Worm (Caenorhabditis elegans): ENCODE data around the gene tbx-37.

tbx-37 gene

DNA sequence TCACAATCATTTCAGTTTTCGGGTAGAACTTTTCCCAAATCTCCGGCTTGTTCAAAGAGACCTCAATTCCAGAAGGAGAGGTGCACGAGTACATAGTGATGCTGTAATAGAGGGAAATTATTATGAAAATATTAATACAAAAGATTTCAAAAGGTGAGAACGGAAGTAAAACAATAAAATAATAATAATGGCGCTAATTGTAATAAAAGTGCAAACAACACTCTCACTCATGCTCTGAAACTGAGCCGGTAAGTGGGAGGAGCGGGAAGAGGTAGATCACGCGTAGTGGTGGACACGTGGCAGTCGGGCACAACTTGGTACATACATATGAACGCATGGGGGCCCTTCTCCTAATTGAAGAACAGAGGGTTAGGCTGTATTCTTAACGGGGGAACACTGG, at the start of gene tbx-37:
Gene tbx-37, minus strand, starts transcription at position 101 of the 400 bp plus-strand sequence.
- no peak for TF ChIP-seq unc-62 (GFP tag; optimal IDR thresholded peaks at IDR 0.05)

DNA sequence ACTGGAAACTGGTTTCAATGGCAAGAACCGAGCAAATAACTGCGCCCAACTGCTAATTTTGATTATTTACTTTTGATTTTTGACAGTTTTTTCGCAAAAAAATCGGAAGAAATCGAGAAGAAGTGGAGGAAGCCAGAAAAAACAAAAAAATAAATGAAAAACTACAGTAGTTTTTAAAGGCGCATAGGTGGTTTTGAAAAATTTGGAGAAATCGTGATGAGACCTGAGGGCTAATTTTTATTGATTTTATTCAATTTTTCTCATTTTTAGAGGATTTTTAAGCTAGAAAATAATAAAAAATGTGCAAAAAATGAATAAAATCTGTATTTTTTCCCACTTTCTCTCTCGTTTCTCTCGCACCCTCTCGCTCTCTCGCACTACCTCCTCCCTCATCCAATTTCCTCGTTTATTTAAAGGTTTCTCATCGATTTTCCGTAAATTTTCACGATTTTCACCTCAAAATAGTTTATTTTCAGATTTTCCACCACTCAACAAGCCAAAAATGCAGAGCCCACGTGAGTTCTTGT, 47.7 kb upstream of the tbx-37 start, which contains the start of gene Y47D3A.20:
Gene Y47D3A.20, plus strand, starts transcription at position 477 of the 527 bp plus-strand sequence.
- no peak for TF ChIP-seq unc-62 (GFP tag; optimal IDR thresholded peaks at IDR 0.05)

DNA sequence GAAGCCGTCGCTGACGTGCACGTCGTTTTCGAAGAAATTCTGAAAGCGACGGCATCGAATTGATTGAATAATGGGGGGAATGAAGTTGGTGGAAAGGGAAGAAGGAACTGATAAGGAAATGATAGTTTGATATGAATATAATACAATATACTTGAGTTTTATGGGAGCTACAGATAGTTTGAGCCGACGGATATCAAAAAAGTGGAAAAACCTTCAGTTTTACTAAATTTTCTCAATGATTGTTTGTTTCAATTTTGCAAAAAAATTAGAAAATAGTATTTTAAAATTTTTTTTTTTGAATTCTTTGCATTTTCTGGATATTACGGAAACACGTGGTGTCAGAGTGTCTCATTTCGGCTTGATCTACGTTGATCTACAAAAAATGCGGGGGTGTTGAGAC, 43.9 kb upstream of the tbx-37 start, which contains the start of gene obr-1:
Gene obr-1, minus strand, starts transcription at position 101 of the 400 bp plus-strand sequence.
- no peak for TF ChIP-seq unc-62 (GFP tag; optimal IDR thresholded peaks at IDR 0.05)

DNA sequence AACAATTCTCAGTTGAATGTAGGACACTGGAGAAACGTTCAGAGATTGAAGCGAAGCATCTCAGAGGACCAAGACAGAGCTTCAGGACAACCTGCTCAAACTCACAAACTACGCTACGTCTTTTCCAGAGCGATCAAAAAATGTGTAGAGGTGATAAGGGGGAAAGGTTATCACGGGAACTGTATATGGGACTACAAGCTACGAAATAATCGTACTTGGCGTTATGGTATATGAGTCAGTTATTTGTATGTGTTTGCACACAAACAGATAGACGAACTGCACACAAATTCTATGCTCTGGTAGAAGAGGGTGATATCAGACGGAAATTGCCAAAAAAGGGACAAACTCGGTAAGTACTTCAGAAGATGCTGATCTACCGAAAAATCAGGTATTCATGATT, 42.3 kb upstream of the tbx-37 start:
- no peak for TF ChIP-seq unc-62 (GFP tag; optimal IDR thresholded peaks at IDR 0.05)

DNA sequence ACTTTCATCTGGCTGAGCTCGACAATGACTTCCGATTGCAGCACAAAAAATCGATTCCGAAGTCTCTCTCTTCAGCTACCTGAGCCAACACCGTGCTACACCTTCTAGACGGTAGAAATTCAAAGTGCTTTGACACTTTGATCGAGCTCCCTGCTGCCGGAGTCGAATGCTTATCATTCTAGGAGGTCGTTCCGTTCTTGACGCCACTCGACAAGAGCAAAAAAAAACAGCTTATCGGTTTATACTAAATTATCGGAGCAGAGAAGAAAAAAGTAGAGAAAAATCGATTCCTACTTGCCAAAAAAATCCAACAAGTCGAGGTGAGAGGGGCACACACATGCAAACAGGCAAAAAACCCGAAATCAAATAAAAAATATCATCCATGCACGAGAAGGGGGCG, 41.6 kb upstream of the tbx-37 start:
- TF ChIP-seq unc-62 (GFP tag; optimal IDR thresholded peaks at IDR 0.05), result no peak

DNA sequence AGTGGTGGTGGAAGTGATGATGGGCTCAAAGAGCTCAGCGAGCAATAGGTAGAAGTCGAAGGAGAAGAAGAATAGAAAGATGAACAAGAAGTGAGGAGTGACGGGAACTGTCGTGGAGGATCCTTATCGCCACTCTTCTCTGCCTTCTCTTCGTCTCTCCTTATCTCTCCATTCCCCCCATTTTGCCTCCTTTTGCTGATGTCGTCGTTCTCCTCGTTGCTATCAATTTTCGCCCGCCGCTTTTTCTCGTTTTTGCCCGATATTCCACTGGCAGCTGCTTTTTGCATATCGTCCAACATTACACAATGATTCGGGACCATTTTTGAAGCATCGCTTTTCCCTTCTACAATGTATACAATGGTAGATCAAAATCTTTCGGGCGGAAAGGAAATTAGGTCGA, 40.4 kb upstream of the tbx-37 start:
- TF ChIP-seq unc-62 (GFP tag; optimal IDR thresholded peaks at IDR 0.05), result no peak

DNA sequence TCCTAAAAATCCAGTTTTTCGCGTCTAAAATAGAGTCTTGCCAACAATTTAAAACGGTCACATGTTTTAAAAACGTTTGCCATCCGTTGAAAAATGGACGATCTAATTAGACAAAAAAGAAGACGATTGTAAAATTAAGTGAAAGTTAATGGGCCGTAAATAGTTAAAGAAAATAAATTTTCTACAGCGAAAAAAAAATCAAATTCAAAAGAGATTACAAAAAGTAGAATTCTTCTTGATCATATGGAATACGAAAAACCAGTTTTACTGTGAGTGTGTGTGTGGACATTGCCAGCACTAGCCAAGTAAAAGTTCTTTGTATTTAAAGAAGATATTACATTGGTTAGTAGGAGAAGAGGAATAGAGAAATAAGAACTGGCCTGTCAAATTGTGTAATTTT, 35.2 kb upstream of the tbx-37 start:
- TF ChIP-seq unc-62 (GFP tag; optimal IDR thresholded peaks at IDR 0.05), result no peak

DNA sequence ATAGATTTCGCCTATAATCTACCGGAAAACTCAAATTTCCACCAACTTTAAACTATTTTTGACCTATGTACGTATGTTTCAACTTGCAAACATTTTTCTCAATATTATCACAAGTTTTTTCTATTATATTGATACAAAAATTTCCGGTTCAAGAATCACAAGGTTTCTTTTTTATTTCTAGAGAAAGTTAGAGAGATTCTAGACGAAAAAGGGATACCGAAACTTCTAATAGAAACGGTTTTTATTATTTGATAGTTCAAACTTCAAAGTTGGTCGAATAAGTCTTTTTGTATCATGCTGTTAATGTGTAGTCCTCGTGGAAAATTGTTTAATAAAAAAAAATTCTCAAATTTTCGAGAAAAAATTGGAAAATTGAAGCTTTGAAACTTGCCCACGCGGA, 28.1 kb upstream of the tbx-37 start:
- no peak for TF ChIP-seq unc-62 (GFP tag; optimal IDR thresholded peaks at IDR 0.05)

DNA sequence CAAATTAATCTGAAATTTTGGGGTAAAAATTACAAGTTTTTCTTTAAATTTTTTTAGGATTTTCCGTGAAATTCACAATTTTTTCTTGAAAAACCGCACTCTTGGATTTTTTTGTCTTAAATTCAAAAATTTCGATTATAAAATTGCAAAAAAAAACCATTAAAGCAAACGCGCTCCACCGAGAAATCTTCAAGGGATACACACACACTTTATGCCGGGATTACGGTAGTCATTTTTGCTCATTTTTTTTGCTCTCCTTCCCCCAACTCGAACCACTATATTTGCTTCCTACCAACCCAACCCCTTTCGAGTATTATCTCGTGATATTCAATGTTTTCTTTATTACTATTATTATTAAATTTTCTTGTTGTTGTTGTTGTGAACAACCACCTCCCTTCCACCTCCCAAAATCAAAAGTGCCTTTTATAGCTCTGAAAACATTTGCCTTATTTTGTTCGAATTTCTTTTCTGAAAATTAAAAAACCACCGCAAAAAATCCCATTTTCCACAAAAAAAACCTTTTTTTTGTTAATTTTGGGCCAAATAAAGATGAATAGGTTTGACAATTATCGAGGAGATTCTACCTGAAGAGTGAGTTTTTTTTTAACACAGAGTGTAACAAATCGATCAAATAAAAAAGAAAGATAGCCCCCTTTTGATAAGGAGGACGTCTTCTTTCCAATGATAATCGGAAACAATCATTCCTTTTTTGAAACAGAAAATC, 25.0 kb upstream of the tbx-37 start, which contains the start of gene Y47D3A.32:
Gene Y47D3A.32, plus strand, starts transcription at position 674 of the 724 bp plus-strand sequence.
- TF ChIP-seq unc-62 (GFP tag; optimal IDR thresholded peaks at IDR 0.05), result no peak

DNA sequence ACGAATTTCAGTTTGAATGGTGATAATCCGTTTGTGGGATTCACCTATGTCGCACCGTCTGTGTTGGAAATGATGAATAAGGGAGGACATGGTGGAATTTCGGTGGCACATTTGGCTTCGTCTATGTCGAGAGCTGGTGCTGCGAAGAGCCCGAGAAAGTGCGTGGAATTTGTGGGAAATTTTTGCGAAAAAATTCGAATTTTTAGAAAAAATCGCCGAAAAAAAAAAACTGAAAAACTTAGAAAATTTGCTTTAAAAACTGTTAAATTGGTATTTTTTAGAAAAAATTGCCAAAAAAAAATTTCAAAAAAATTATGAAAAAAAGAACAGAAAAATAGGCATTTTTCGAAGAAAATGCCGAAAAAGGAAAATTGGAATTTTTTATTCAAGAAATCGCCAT, 22.0 kb upstream of the tbx-37 start:
- TF ChIP-seq unc-62 (GFP tag; optimal IDR thresholded peaks at IDR 0.05), result no peak

DNA sequence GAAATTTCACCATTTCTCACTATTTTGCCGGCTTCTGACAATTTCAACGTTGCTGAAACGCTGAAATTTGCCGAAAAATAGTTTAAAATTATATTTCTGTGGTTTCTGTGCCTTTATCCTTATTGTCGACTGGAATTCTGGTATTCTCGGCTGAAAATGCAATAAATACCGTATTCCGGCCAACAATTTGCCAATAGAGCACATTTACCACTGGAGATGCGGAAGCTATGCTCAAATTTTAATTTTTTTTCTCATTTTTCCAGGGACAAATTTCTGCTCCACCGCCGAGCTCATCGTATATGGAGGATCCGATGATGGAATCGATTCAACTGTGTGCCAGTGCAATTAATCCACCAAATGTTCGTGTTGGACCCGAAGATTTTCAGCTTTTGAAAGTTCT, 19.7 kb upstream of the tbx-37 start:
- no peak for TF ChIP-seq unc-62 (GFP tag; optimal IDR thresholded peaks at IDR 0.05)

DNA sequence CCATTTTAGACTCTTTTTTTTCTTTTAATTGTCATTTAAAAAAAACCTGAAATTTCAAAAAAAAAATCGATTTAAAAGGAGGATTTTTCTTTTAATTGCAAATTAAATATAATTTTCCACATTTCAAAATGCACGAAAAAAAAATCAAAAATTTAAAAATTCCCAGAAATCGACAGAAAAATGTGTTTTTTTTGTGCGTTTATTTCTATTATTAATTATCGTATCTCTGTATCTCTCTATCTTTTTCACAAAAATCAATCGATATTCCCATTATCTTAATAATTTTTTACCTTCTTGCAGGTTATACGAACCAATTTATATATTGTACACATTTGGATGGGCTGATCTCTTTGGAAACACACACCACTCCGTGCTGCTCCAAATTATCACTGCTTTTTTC, 17.9 kb upstream of the tbx-37 start, which contains the start of gene rsks-1:
Gene rsks-1, plus strand, starts transcription at position 301 of the 400 bp plus-strand sequence.
- TF ChIP-seq unc-62 (GFP tag; optimal IDR thresholded peaks at IDR 0.05), result no peak

DNA sequence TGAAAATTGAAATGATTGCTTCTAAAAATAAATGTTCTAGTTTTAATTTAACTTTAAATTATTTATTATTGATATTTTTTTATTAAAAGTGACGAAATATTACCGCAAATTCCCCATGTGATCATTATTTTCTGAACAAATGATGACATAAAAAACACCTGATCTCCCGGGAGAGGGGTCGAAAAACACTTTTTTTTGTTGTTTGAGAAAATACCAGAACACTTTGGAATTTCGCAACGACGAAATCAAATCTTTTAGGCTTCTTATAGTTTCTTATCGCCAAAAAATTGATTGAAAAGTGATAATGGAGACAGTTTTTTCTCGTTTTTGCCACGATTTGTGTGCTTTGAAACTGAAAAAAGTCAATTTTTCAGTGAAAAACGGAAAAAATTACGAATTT, 17.4 kb upstream of the tbx-37 start:
- no peak for TF ChIP-seq unc-62 (GFP tag; optimal IDR thresholded peaks at IDR 0.05)

DNA sequence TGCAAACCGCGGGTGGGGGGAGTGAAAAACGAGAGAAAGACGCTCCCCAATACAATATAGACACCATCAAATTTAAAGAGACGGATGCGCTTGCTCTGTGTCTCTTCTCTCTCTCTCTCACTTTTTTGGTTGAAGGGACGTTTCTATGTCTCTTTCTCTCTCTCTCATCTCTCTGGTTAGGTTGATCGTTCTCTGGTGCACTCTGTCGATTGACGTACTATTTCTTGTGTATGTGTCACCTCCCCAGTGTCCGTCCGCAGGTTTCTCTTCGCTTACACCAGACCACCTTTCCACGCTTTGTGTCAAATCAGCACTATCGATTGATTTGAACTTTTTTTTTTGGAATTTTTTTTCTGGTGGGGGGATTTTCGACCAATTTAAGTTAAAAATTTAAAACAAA, 16.5 kb upstream of the tbx-37 start:
- no peak for TF ChIP-seq unc-62 (GFP tag; optimal IDR thresholded peaks at IDR 0.05)

DNA sequence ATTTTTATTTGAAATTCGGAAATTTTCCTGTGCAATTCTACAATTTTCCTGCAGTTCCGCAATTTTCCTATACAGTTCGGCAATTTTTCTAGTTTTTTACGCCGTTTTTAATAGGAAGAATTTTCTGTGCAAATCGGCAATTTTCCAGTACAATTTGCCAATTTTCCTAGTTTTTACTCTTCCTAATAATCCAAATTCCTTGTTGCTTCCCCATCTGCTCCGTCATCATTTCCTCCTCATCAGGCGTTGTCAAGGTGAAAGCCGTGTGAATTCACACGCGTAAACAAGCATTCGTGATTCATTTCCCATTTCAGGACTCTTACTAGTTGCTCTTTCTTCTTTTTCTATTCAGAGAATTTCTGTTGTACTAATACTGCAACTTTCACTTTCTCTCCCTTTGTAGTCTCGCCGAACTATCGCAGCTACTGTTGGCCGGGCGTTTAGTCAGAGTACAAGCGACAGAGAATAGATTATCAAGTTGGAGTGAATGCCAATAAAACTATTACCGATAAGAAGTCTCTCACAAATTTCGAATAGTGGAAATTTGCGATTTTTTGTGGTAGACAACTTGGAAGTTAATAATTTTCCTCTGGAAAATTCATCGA, 14.8 kb upstream of the tbx-37 start:
- no peak for TF ChIP-seq unc-62 (GFP tag; optimal IDR thresholded peaks at IDR 0.05)

DNA sequence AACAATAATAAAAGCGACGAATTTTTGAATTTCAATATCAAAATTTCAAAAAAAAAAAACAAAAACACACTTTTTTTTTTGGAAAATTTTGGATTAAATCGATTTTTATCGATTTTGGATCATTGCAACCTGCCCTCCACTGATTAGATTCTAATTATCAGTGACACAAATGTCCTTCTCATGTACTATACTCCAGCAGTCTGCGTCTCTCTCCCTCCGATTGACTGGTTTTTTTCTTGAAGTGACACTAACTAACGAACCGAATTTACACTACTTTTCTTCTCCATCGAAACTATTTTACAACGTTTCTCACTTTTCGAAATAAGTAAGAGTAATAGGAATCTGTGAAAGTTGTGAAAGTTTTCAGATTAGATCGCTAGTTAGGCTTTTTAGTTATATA, 13.9 kb upstream of the tbx-37 start:
- no peak for TF ChIP-seq unc-62 (GFP tag; optimal IDR thresholded peaks at IDR 0.05)

DNA sequence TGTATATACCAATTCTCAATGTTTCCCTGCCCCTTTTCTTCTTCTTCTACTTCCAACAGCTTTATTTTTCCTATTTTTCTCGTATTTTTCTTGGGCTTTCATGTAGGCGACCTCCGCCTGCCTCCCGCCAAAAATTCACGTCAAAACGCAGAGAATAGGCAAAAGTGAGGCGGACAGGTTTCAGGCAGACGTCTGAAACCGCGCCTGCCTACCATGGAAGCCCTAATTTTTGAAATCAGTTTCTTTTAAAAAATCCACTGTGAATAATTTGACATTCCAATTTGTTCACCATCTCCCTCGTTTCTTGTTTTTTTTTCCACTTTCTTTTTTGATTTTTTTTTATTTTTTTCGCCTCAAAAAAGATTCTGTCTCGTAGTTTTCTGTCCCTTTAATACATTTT, 11.9 kb upstream of the tbx-37 start:
- no peak for TF ChIP-seq unc-62 (GFP tag; optimal IDR thresholded peaks at IDR 0.05)

All from whole organism, dauer.